Comparison of ENCODE assay signal across 1 worm cellular context in the genomic region with DNA sequence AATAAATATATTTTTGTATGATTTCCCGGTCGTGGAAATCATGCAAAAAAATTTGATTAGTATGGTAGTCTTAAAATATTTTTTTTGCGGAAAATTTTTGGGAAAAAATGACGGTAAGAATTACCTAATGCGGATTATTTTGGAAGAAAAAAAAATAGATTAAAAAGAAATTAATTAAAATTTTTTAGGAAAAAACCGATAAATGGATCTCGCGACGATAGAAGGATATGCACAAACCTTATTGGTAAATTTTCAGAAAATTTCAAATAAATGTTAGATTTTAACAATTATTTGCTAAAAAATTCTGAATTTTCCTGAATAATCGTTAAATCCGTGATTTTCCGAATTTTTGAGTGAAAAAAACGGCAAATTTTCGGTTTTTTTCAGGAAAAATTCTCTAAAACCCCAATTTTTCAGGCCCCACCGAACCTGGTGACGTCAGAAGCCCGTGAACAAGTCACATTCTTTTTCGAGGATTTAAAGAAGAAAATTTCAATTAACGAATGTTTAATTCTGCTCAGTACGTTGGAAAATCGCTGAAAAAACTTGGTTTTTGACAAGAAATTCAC.
A peak's percentile ranks its signal among the peaks of the same experiment; 100 is the strongest.
TF ChIP-seq lines count a peak whose summit lies in the region.

A gene (plus strand): TSS at position 189 of the 569 bp plus-strand sequence.

TF ChIP-seq in whole organism, young adult, 124 proteins besides CTCF, POLR2A, EP300 and RAD21 (continued from another document):
- TF ChIP-seq D2030.7 (GFP tag; IDR thresholded peaks at IDR 0.05; lab: Robert Waterston, UW) (no peak), F57A8.1 (GFP tag; optimal IDR thresholded peaks at IDR 0.05; lab: Kevin White, UChicago) (no peak), zim-3 (tag; optimal IDR thresholded peaks at IDR 0.05; lab: Kevin White, UChicago) (no peak), dpff-1 (tag; optimal IDR thresholded peaks at IDR 0.05; lab: Kevin White, UChicago) (peak; percentile 76), lsy-27 (tag; optimal IDR thresholded peaks at IDR 0.05; lab: Kevin White, UChicago; ENCODE audit: borderline replicate concordance, insufficient read depth) (no peak), F52B5.7 (tag; optimal IDR thresholded peaks at IDR 0.05; lab: Kevin White, UChicago) (no peak), repo-1 (tag; optimal IDR thresholded peaks at IDR 0.05; lab: Kevin White, UChicago) (peak; percentile 72), F49E8.2 (tag; optimal IDR thresholded peaks at IDR 0.05; lab: Kevin White, UChicago; ENCODE audit: insufficient read depth) (no peak), T07F8.4 (tag; optimal IDR thresholded peaks at IDR 0.05; lab: Kevin White, UChicago) (no peak), madf-8 (GFP tag; conservative IDR thresholded peaks at IDR 0.05; lab: Robert Waterston, UW) (no peak), snpc-4 (GFP tag; optimal IDR thresholded peaks at IDR 0.05; lab: Kevin White, UChicago) (no peak), snpc-4 (tag; optimal IDR thresholded peaks at IDR 0.05; lab: Kevin White, UChicago) (no peak), ceh-58 (GFP tag; IDR thresholded peaks at IDR 0.05; lab: Robert Waterston, UW) (no peak), attf-6 (GFP tag; IDR thresholded peaks at IDR 0.05; lab: Robert Waterston, UW) (no peak), rec-8 (tag; optimal IDR thresholded peaks at IDR 0.05; lab: Kevin White, UChicago) (no peak), K11D2.4 (GFP tag; IDR thresholded peaks at IDR 0.05; lab: Robert Waterston, UW) (no peak), F33H1.4 (GFP tag; IDR thresholded peaks at IDR 0.05; lab: Robert Waterston, UW) (no peak; the same call in 1 of the 2 replicates), zfh-2 (GFP tag; conservative IDR thresholded peaks at IDR 0.05; lab: Robert Waterston, UW) (no peak), bed-1 (GFP tag; IDR thresholded peaks at IDR 0.05; lab: Robert Waterston, UW) (no peak), Y56A3A.18 (GFP tag; IDR thresholded peaks at IDR 0.05; lab: Robert Waterston, UW) (no peak), B0035.1 (tag; optimal IDR thresholded peaks at IDR 0.05; lab: Kevin White, UChicago) (peak; percentile 28), nhr-120 (GFP tag; IDR thresholded peaks at IDR 0.05; lab: Robert Waterston, UW) (no peak), Y53F4B.3 (GFP tag; IDR thresholded peaks at IDR 0.05; lab: Robert Waterston, UW) (no peak), egl-18 (GFP tag; IDR thresholded peaks at IDR 0.05; lab: Robert Waterston, UW) (no peak)
